Worm (Caenorhabditis elegans): Measurements from ENCODE around the gene C50B6.3.

C50B6.3 gene

ce11 chrV:13269228-13269630 lies 44.1 kb upstream of the C50B6.3 start:
- peak in 1 of 2 experiments; percentile 21 for TF ChIP-seq daf-16 (GFP tag; optimal IDR thresholded peaks at IDR 0.05)
- TF ChIP-seq daf-16 (tag; optimal IDR thresholded peaks at IDR 0.05): peak; percentile 94
- TF ChIP-seq Y105C5A.15 (GFP tag; IDR thresholded peaks at IDR 0.05): 0 out of 2 replicates have a peak, but pooled peaks have one; percentile 35
- TF ChIP-seq mdt-29 (GFP tag; IDR thresholded peaks at IDR 0.05): 0 out of 2 replicates have a peak, but pooled peaks have one; percentile 46
- no peak for TF ChIP-seq nhr-77 (tag; optimal IDR thresholded peaks at IDR 0.05)
- no peak for TF ChIP-seq tag-97 (GFP tag; IDR thresholded peaks at IDR 0.05)
- TF ChIP-seq nhr-6 (tag; optimal IDR thresholded peaks at IDR 0.05): peak; percentile 56
- peak; percentile 85 for TF ChIP-seq hlh-11 (tag; optimal IDR thresholded peaks at IDR 0.05)
- peak; percentile 82 for TF ChIP-seq dmd-6 (GFP tag; IDR thresholded peaks at IDR 0.05)
- peak; percentile 66; the same call in 1 of the 2 replicates for TF ChIP-seq lin-1 (GFP tag; IDR thresholded peaks at IDR 0.05)
- no peak for TF ChIP-seq zfp-3 (GFP tag; conservative IDR thresholded peaks at IDR 0.05)
- peak; percentile 6; the same call in 1 of the 2 replicates for TF ChIP-seq lin-38 (GFP tag; IDR thresholded peaks at IDR 0.05)
- TF ChIP-seq mep-1 (tag; optimal IDR thresholded peaks at IDR 0.05): no peak
- peak; percentile 42 for TF ChIP-seq gei-8 (GFP tag; optimal IDR thresholded peaks at IDR 0.05)
- TF ChIP-seq ceh-44 (GFP tag; IDR thresholded peaks at IDR 0.05): no peak
- peak; percentile 86 for TF ChIP-seq nhr-102 (tag; optimal IDR thresholded peaks at IDR 0.05)
- TF ChIP-seq ceh-32 (tag; optimal IDR thresholded peaks at IDR 0.05; ENCODE audit: poor library complexity): no peak
- TF ChIP-seq dve-1 (tag; optimal IDR thresholded peaks at IDR 0.05; ENCODE audit: insufficient read depth): peak; percentile 87
- peak; percentile 64; the same call in 1 of the 2 replicates for TF ChIP-seq Y75B8A.6 (GFP tag; IDR thresholded peaks at IDR 0.05)
- peak; percentile 32 to 59 for TF ChIP-seq lsy-2 (tag; optimal IDR thresholded peaks at IDR 0.05)
- peak; percentile 64 for TF ChIP-seq tra-1 (GFP tag; IDR thresholded peaks at IDR 0.05)
- no peak for TF ChIP-seq egl-43 (GFP tag; IDR thresholded peaks at IDR 0.05)
- peak; percentile 21 for TF ChIP-seq mes-2 (tag; optimal IDR thresholded peaks at IDR 0.05; ENCODE audit: poor library complexity, severe bottlenecking)
- no peak for TF ChIP-seq rbr-2 (tag; optimal IDR thresholded peaks at IDR 0.05)
- TF ChIP-seq F44E2.7 (GFP tag; IDR thresholded peaks at IDR 0.05): no peak
- peak in 1 of 2 experiments; percentile 51 for TF ChIP-seq unc-62 (GFP tag; optimal IDR thresholded peaks at IDR 0.05 in 1 of 2)
- TF ChIP-seq unc-62 (tag; optimal IDR thresholded peaks at IDR 0.05): no peak
- TF ChIP-seq aha-1 (tag): peak; percentile 92
- peak; percentile 81 for TF ChIP-seq pqm-1 (tag; optimal IDR thresholded peaks at IDR 0.05)
- TF ChIP-seq sdz-12 (GFP tag; optimal IDR thresholded peaks at IDR 0.05): no peak
- no peak for TF ChIP-seq lin-15B (tag; optimal IDR thresholded peaks at IDR 0.05)
- peak; percentile 81 for TF ChIP-seq nhr-48 (tag; optimal IDR thresholded peaks at IDR 0.05)
- TF ChIP-seq php-3 (GFP tag; IDR thresholded peaks at IDR 0.05): peak; percentile 80; the same call in 1 of the 2 replicates
- TF ChIP-seq jun-1 (tag; optimal IDR thresholded peaks at IDR 0.05): peak; percentile 41
- TF ChIP-seq T20F7.1 (GFP tag; optimal IDR thresholded peaks at IDR 0.05): peak; percentile 39
- TF ChIP-seq hlh-30 (tag; optimal IDR thresholded peaks at IDR 0.05; ENCODE audit: insufficient read depth): peak; percentile 80
- TF ChIP-seq skn-1 (tag; optimal IDR thresholded peaks at IDR 0.05): no peak
- TF ChIP-seq zip-2 (tag; optimal IDR thresholded peaks at IDR 0.05): no peak
- peak; percentile 70 for TF ChIP-seq fos-1 (tag; optimal IDR thresholded peaks at IDR 0.05)
- TF ChIP-seq hif-1 (tag; optimal IDR thresholded peaks at IDR 0.05): peak in 1 of 2 experiments; percentile 17
- TF ChIP-seq zag-1 (tag; optimal IDR thresholded peaks at IDR 0.05): no peak
- TF ChIP-seq nhr-28 (tag; optimal IDR thresholded peaks at IDR 0.05): peak; percentile 67
- no peak for TF ChIP-seq nhr-76 (tag; optimal IDR thresholded peaks at IDR 0.05)
- TF ChIP-seq ztf-7 (tag; optimal IDR thresholded peaks at IDR 0.05): peak; percentile 22

Measured in whole organism, L4 larva.